Fruit fly (Drosophila melanogaster) S2 (cell line): ENCODE measurements around the gene CG13086.

Source experiments
- CG8478 ChIP-seq: fragments of >200 bp; optimal IDR thresholded peaks from 2 replicates; lab custom pipeline; 2018
- CTCF ChIP-seq, 2 experiments: fragments of >200 bp; optimal IDR thresholded peaks; 2 replicates each; lab custom pipeline; 2018

- TF ChIP-seq CTCF (optimal IDR thresholded peaks at IDR 0.05; lab: Kevin White, UChicago), result no peak
- TF ChIP-seq CG8478 (lab: Kevin White, UChicago), result no peak
Measured at dm6 chr2L:19388966-19389365, 24.8 kb downstream of the CG13086 start.
